Worm (Caenorhabditis elegans) whole organism, young adult: ENCODE results near the gene F18E9.4.
A peak's percentile ranks its signal among the peaks of the same experiment; 100 is the strongest.
"Not testable (repeated sequence)": the region's sequence is repeated elsewhere in the genome, so short reads cannot be mapped to it uniquely, and the experiment has no call there.

ENCODE experiments used
- B0019.2 ChIP-seq: fragments of 200-800 bp; sonication (Bioruptor generic); conservative IDR thresholded peaks from 2 replicates; pipeline ENCODE4 v1.3.6; 2022; ENCODE audit warnings: missing genetic modification reagents, missing genetic modification characterization, missing compliant biosample characterization
- C06A6.2 ChIP-seq: fragments of 200-800 bp; sonication (Bioruptor generic); conservative IDR thresholded peaks from 2 replicates; pipeline ENCODE4 v1.3.6; 2022; ENCODE audit warnings: missing genetic modification characterization, missing compliant biosample characterization
- F33H1.4 ChIP-seq: fragments of 200-800 bp; sonication (Bioruptor generic); IDR thresholded peaks from 2 replicates; pipeline ENCODE4 v1.3.6; 2022; ENCODE audit warnings: missing genetic modification reagents, missing genetic modification characterization, missing compliant biosample characterization
- F39B2.1 ChIP-seq: fragments of 200-800 bp; sonication (Bioruptor generic); IDR thresholded peaks from 2 replicates; pipeline ENCODE4 v1.3.6; 2022; ENCODE audit warnings: missing genetic modification reagents, missing genetic modification characterization, missing compliant biosample characterization
- F49E8.2 ChIP-seq: sonication (generic microtip); optimal IDR thresholded peaks from 3 replicates; lab custom pipeline; 2017; ENCODE audit warnings: missing genetic modification characterization, mild to moderate bottlenecking, missing compliant biosample characterization, antibody characterized with exemption, moderate library complexity; ENCODE audit not compliant: insufficient read depth
- K11D2.4 ChIP-seq: fragments of 200-800 bp; sonication (Bioruptor generic); IDR thresholded peaks from 2 replicates; pipeline ENCODE4 v1.3.6; 2022; ENCODE audit warnings: missing genetic modification reagents, missing genetic modification characterization, missing compliant biosample characterization
- Y53G8AR.9 ChIP-seq: fragments of 200-800 bp; sonication (Bioruptor generic); conservative IDR thresholded peaks from 2 replicates; pipeline ENCODE4 v1.3.6; 2022; ENCODE audit warnings: missing genetic modification reagents, missing genetic modification characterization, missing compliant biosample characterization
- akir-1 ChIP-seq: fragments of 200-800 bp; sonication (Bioruptor generic); optimal IDR thresholded peaks from 2 replicates; lab custom pipeline; 2018; ENCODE audit warnings: mild to moderate bottlenecking, missing genetic modification characterization, moderate library complexity, missing compliant biosample characterization
- bed-1 ChIP-seq: fragments of 200-800 bp; sonication (Bioruptor generic); IDR thresholded peaks from 2 replicates; pipeline ENCODE4 v1.3.6; 2022; ENCODE audit warnings: missing genetic modification reagents, missing genetic modification characterization, missing compliant biosample characterization
- bed-2 ChIP-seq: fragments of 200-800 bp; sonication (Bioruptor generic); IDR thresholded peaks from 2 replicates; pipeline ENCODE4 v1.3.6; 2022; ENCODE audit warnings: missing genetic modification reagents, missing genetic modification characterization, missing compliant biosample characterization
- ceh-40 ChIP-seq: fragments of 200-800 bp; sonication (Bioruptor generic); IDR thresholded peaks from 2 replicates; pipeline ENCODE4 v1.3.6; 2022; ENCODE audit warnings: missing genetic modification characterization, missing compliant biosample characterization
- chd-7 ChIP-seq: sonication (generic microtip); optimal IDR thresholded peaks from 2 replicates; lab custom pipeline; 2016; ENCODE audit warnings: mild to moderate bottlenecking, missing genetic modification characterization, moderate library complexity, missing compliant biosample characterization
- ets-4 ChIP-seq: fragments of 200-800 bp; sonication (Bioruptor generic); optimal IDR thresholded peaks from 2 replicates; lab custom pipeline; 2018; ENCODE audit warnings: mild to moderate bottlenecking, missing genetic modification characterization, missing compliant biosample characterization
- fkh-3 ChIP-seq: sonication (generic microtip); optimal IDR thresholded peaks from 2 replicates; lab custom pipeline; 2016; ENCODE audit warnings: mild to moderate bottlenecking, missing genetic modification characterization, missing compliant biosample characterization
- hlh-12 ChIP-seq: sonication (generic microtip); optimal IDR thresholded peaks from 2 replicates; lab custom pipeline; 2016; ENCODE audit warnings: missing genetic modification characterization, missing compliant biosample characterization
- hsf-1 ChIP-seq: fragments of 200-800 bp; sonication (Bioruptor generic); IDR thresholded peaks from 2 replicates; pipeline ENCODE4 v1.3.6; 2022; ENCODE audit warnings: missing genetic modification reagents, missing genetic modification characterization, missing compliant biosample characterization
- lag-1 ChIP-seq: fragments of 200-800 bp; sonication (Bioruptor generic); IDR thresholded peaks from 2 replicates; pipeline ENCODE4 v1.3.6; 2022; ENCODE audit warnings: missing genetic modification reagents, missing genetic modification characterization, missing compliant biosample characterization
- let-607 ChIP-seq, 2 experiments: fragments of 200-800 bp in 1 of 2; sonication (Bioruptor generic) in 1 of 2; sonication (generic microtip) in 1 of 2; optimal IDR thresholded peaks; 2 replicates each; lab custom pipeline; 2016 to 2018; ENCODE audit warnings: mild to moderate bottlenecking in 2 of 2, missing compliant biosample characterization in 2 of 2, missing genetic modification characterization in 2 of 2, moderate library complexity in 2 of 2, missing genotype in 1 of 2
- madf-8 ChIP-seq: fragments of 200-800 bp; sonication (Bioruptor generic); conservative IDR thresholded peaks from 2 replicates; pipeline ENCODE4 v1.3.6; 2022; ENCODE audit warnings: missing genetic modification reagents, missing genetic modification characterization, missing compliant biosample characterization
- mcd-1 ChIP-seq: fragments of 200-800 bp; sonication (Bioruptor generic); IDR thresholded peaks from 2 replicates; pipeline ENCODE4 v1.3.6; 2022; ENCODE audit warnings: missing genetic modification reagents, missing genetic modification characterization, missing compliant biosample characterization
- nfyb-1 ChIP-seq: fragments of 200-800 bp; sonication (Bioruptor generic); IDR thresholded peaks from 2 replicates; pipeline ENCODE4 v1.3.6; 2022; ENCODE audit warnings: missing genetic modification reagents, missing genetic modification characterization, missing compliant biosample characterization
- nhr-27 ChIP-seq: fragments of 200-800 bp; sonication (Bioruptor generic); optimal IDR thresholded peaks from 2 replicates; lab custom pipeline; 2018; ENCODE audit warnings: mild to moderate bottlenecking, missing genetic modification characterization, moderate library complexity, missing compliant biosample characterization
- rcor-1 ChIP-seq: fragments of 200-800 bp; sonication (Bioruptor generic); IDR thresholded peaks from 2 replicates; pipeline ENCODE4 v1.3.6; 2022; ENCODE audit warnings: missing genetic modification reagents, missing genetic modification characterization, missing compliant biosample characterization
- rec-8 ChIP-seq, 2 experiments: sonication (generic microtip); optimal IDR thresholded peaks; 2 replicates each; lab custom pipeline; 2016; ENCODE audit warnings: mild to moderate bottlenecking in 2 of 2, missing genetic modification characterization in 2 of 2, missing genetic modification reagents in 2 of 2, missing genotype in 2 of 2, missing biosample characterization in 1 of 2, missing compliant biosample characterization in 1 of 2, moderate library complexity in 1 of 2
- repo-1 ChIP-seq: sonication (generic microtip); optimal IDR thresholded peaks from 2 replicates; lab custom pipeline; 2017; ENCODE audit warnings: mild to moderate bottlenecking, missing genetic modification characterization, missing compliant biosample characterization
- rpc-1 ChIP-seq, 2 experiments: fragments of 150-350 bp in 1 of 2; sonication (generic microtip) in 1 of 2; optimal IDR thresholded peaks; 2 replicates each; lab custom pipeline; 2014 to 2018; ENCODE audit warnings: missing biosample characterization in 1 of 2, missing genetic modification characterization in 1 of 2, missing genetic modification reagents in 1 of 2, missing genotype in 1 of 2
- snpc-1.1 ChIP-seq: sonication (generic microtip); optimal IDR thresholded peaks from 2 replicates; lab custom pipeline; 2017; ENCODE audit warnings: missing genetic modification characterization, mild to moderate bottlenecking, missing compliant biosample characterization, antibody characterized with exemption, moderate library complexity, missing genotype, missing genetic modification reagents; ENCODE audit not compliant: insufficient read depth
- snpc-1.3 ChIP-seq: sonication (generic microtip); optimal IDR thresholded peaks from 2 replicates; lab custom pipeline; 2017; ENCODE audit warnings: missing genetic modification characterization, mild to moderate bottlenecking, missing compliant biosample characterization, antibody characterized with exemption, moderate library complexity, missing genotype, missing genetic modification reagents; ENCODE audit not compliant: insufficient read depth
- snpc-3.4 ChIP-seq: sonication (generic microtip); optimal IDR thresholded peaks from 2 replicates; lab custom pipeline; 2017; ENCODE audit warnings: missing genetic modification characterization, mild to moderate bottlenecking, missing compliant biosample characterization, antibody characterized with exemption, moderate library complexity, missing genotype, missing genetic modification reagents
- snpc-4 ChIP-seq, 5 experiments: fragments of 150-350 bp in 1 of 5; sonication (generic microtip) in 4 of 5; optimal IDR thresholded peaks; 2 replicates each; lab custom pipeline; 2014 to 2018; ENCODE audit warnings: missing genetic modification characterization in 5 of 5, missing biosample characterization in 3 of 5, antibody characterized with exemption in 2 of 5, mild to moderate bottlenecking in 2 of 5, missing compliant biosample characterization in 2 of 5, missing genotype in 2 of 5, moderate library complexity in 2 of 5, missing genetic modification reagents in 1 of 5
- somi-1 ChIP-seq: fragments of 200-800 bp; sonication (Bioruptor generic); optimal IDR thresholded peaks from 2 replicates; lab custom pipeline; 2018; ENCODE audit warnings: mild to moderate bottlenecking, missing genetic modification characterization, missing compliant biosample characterization
- tbp1 ChIP-seq: fragments of 200-800 bp; sonication (Bioruptor generic); optimal IDR thresholded peaks from 2 replicates; lab custom pipeline; 2018; ENCODE audit warnings: mild to moderate bottlenecking, missing genetic modification characterization, missing compliant biosample characterization
- tbx-9 ChIP-seq: sonication (generic microtip); optimal IDR thresholded peaks from 2 replicates; lab custom pipeline; 2016; ENCODE audit warnings: borderline replicate concordance, missing genetic modification characterization, inconsistent platforms, missing compliant biosample characterization
- zfh-2 ChIP-seq: fragments of 200-800 bp; sonication (Bioruptor generic); conservative IDR thresholded peaks from 2 replicates; pipeline ENCODE4 v1.3.6; 2022; ENCODE audit warnings: missing genetic modification reagents, missing genetic modification characterization, missing compliant biosample characterization
- ztf-18 ChIP-seq: sonication (generic microtip); optimal IDR thresholded peaks from 2 replicates; lab custom pipeline; 2016; ENCODE audit warnings: missing genotype, mild to moderate bottlenecking, missing genetic modification characterization, missing compliant biosample characterization
- ztf-26 ChIP-seq: sonication (generic microtip); optimal IDR thresholded peaks from 2 replicates; lab custom pipeline; 2017; ENCODE audit warnings: missing genetic modification characterization, missing compliant biosample characterization
- ztf-3 ChIP-seq: fragments of 200-800 bp; sonication (Bioruptor generic); optimal IDR thresholded peaks from 2 replicates; lab custom pipeline; 2018; ENCODE audit warnings: mild to moderate bottlenecking, missing genetic modification characterization, missing compliant biosample characterization

F18E9.4 gene

ce11 chrX:8610606-8611005, 30.3 kb downstream of the F18E9.4 start, which contains the start of gene K01A12.4:
K01A12.4 (plus strand) TSS chrX:8610906.
- TF ChIP-seq rcor-1 (GFP tag; lab: Robert Waterston, UW); nfyb-1 (GFP tag; lab: Robert Waterston, UW); akir-1 (GFP tag; lab: Kevin White, UChicago): not testable (repeated sequence)

ce11 chrX:8612278-8612677, 32.0 kb downstream of the F18E9.4 start:
- TF ChIP-seq hlh-12 (tag; lab: Kevin White, UChicago), result no peak

- TF ChIP-seq zfh-2 (GFP tag; lab: Robert Waterston, UW) (no peak), C06A6.2 (GFP tag; lab: Robert Waterston, UW) (no peak), rpc-1 (optimal IDR thresholded peaks at IDR 0.05; lab: Kevin White, UChicago) (no peak), rpc-1 (tag; optimal IDR thresholded peaks at IDR 0.05; lab: Kevin White, UChicago) (no peak), F39B2.1 (no peak), madf-8 (no peak), snpc-4 (GFP tag; optimal IDR thresholded peaks at IDR 0.05; lab: Kevin White, UChicago) (no peak), snpc-4 (tag; optimal IDR thresholded peaks at IDR 0.05; lab: Kevin White, UChicago) (no peak), ztf-26 (tag; lab: Kevin White, UChicago) (no peak), snpc-1.1 (tag; lab: Kevin White, UChicago) (no peak), bed-1 (GFP tag; lab: Robert Waterston, UW) (no peak), ceh-40 (GFP tag; lab: Robert Waterston, UW) (no peak), lag-1 (GFP tag; lab: Robert Waterston, UW) (no peak), ztf-3 (no peak), chd-7 (tag; lab: Kevin White, UChicago) (no peak), repo-1 (tag; lab: Kevin White, UChicago) (no peak)
Observed at ce11 chrX:8613053-8613452, 32.7 kb downstream of the F18E9.4 start, which contains the start of gene K01A12.2. K01A12.2 (plus strand) TSS chrX:8613353.

- TF ChIP-seq snpc-4 (GFP tag; optimal IDR thresholded peaks at IDR 0.05; lab: Kevin White, UChicago) (peak; percentile 19), snpc-4 (tag; optimal IDR thresholded peaks at IDR 0.05; lab: Kevin White, UChicago) (peak in 3 of 4 experiments; percentile 10 to 61 (median 43)), snpc-1.3 (no peak), tbx-9 (tag; lab: Kevin White, UChicago) (peak; percentile 47), nhr-27 (tag; lab: Kevin White, UChicago) (no peak), ztf-26 (tag; lab: Kevin White, UChicago) (peak; percentile 38), tbp1 (GFP tag; lab: Kevin White, UChicago) (peak; percentile 84), snpc-3.4 (tag; lab: Kevin White, UChicago) (peak; percentile 39), F33H1.4 (GFP tag; lab: Robert Waterston, UW) (no peak), zfh-2 (GFP tag; lab: Robert Waterston, UW) (peak; percentile 49), mcd-1 (GFP tag; lab: Robert Waterston, UW) (peak; percentile 73), Y53G8AR.9 (GFP tag; lab: Robert Waterston, UW) (peak; percentile 68; the same call in 1 of the 2 replicates), nfyb-1 (GFP tag; lab: Robert Waterston, UW) (peak; percentile 79), hsf-1 (GFP tag; lab: Robert Waterston, UW) (no peak), somi-1 (GFP tag; lab: Kevin White, UChicago) (peak; percentile 62), bed-2 (GFP tag; lab: Robert Waterston, UW) (no peak), rcor-1 (GFP tag; lab: Robert Waterston, UW) (peak; percentile 58; the same call in 1 of the 2 replicates), K11D2.4 (GFP tag; lab: Robert Waterston, UW) (peak; percentile 51; the same call in 1 of the 2 replicates), repo-1 (tag; lab: Kevin White, UChicago) (peak; percentile 23), F49E8.2 (tag; lab: Kevin White, UChicago) (no peak), rpc-1 (optimal IDR thresholded peaks at IDR 0.05; lab: Kevin White, UChicago) (peak; percentile 74), rpc-1 (tag; optimal IDR thresholded peaks at IDR 0.05; lab: Kevin White, UChicago) (peak; percentile 91), B0019.2 (no peak), fkh-3 (tag; lab: Kevin White, UChicago) (no peak), rec-8 (tag; optimal IDR thresholded peaks at IDR 0.05; lab: Kevin White, UChicago) (peak; percentile 10 to 59), ets-4 (GFP tag; lab: Kevin White, UChicago) (no peak), let-607 (tag; optimal IDR thresholded peaks at IDR 0.05; lab: Kevin White, UChicago) (peak in 1 of 2 experiments; percentile 34), ztf-18 (tag; lab: Kevin White, UChicago) (peak; percentile 35)
Observed at ce11 chrX:8623840-8624591, 43.7 kb downstream of the F18E9.4 start.
